Worm (Caenorhabditis elegans): ENCODE measurements around the gene nsph-3.1.
"Not testable (repeated sequence)": the region's sequence is repeated elsewhere in the genome, so short reads cannot be mapped to it uniquely, and the experiment has no call there.

Gene nsph-3.1

DNA sequence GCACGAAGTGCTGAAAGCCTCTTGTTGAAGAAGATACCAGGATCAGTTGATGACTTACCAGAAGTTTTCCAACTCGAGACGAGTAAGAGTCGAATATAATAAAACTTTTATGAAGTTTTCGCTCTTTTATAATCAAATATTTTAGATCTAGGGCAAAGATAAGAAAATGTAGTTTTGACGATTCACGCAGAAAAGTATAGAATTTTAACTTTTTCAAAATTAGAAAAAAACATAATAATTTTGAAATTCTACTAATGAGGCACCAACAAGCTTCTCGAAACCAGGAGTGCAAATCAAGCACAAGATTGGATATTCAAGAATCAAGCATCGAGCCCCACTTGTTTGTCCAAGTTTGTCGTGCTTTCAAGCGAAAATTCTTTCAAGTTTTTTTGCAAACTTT is 813 bp upstream of the nsph-3.1 start, which contains the start of gene Y69E1A.1:
Gene Y69E1A.1, minus strand, starts transcription at position 101 of the 400 bp plus-strand sequence.
- no peak for TF ChIP-seq lin-15B (tag; optimal IDR thresholded peaks at IDR 0.05)
- TF ChIP-seq eor-1 (tag; optimal IDR thresholded peaks at IDR 0.05), result no peak
- TF ChIP-seq zag-1 (tag; optimal IDR thresholded peaks at IDR 0.05), result no peak
- no peak for TF ChIP-seq nhr-11 (tag; optimal IDR thresholded peaks at IDR 0.05)
- no peak for TF ChIP-seq sea-2 (GFP tag; optimal IDR thresholded peaks at IDR 0.05)
- TF ChIP-seq mml-1 (tag; optimal IDR thresholded peaks at IDR 0.05), result no peak
- TF ChIP-seq nhr-28 (tag; optimal IDR thresholded peaks at IDR 0.05), result no peak
- TF ChIP-seq unc-62 (GFP tag; optimal IDR thresholded peaks at IDR 0.05), result no peak
- no peak for TF ChIP-seq fkh-2 (tag; optimal IDR thresholded peaks at IDR 0.05)
- no peak for TF ChIP-seq pqm-1 (tag; optimal IDR thresholded peaks at IDR 0.05)
- TF ChIP-seq mdl-1 (tag; optimal IDR thresholded peaks at IDR 0.05), result no peak
- TF ChIP-seq daf-12 (tag; optimal IDR thresholded peaks at IDR 0.05), result no peak
- TF ChIP-seq egl-27 (tag; optimal IDR thresholded peaks at IDR 0.05), result no peak
- no peak for TF ChIP-seq fos-1 (tag; optimal IDR thresholded peaks at IDR 0.05)
- no peak for TF ChIP-seq lsy-12 (tag; optimal IDR thresholded peaks at IDR 0.05)

DNA sequence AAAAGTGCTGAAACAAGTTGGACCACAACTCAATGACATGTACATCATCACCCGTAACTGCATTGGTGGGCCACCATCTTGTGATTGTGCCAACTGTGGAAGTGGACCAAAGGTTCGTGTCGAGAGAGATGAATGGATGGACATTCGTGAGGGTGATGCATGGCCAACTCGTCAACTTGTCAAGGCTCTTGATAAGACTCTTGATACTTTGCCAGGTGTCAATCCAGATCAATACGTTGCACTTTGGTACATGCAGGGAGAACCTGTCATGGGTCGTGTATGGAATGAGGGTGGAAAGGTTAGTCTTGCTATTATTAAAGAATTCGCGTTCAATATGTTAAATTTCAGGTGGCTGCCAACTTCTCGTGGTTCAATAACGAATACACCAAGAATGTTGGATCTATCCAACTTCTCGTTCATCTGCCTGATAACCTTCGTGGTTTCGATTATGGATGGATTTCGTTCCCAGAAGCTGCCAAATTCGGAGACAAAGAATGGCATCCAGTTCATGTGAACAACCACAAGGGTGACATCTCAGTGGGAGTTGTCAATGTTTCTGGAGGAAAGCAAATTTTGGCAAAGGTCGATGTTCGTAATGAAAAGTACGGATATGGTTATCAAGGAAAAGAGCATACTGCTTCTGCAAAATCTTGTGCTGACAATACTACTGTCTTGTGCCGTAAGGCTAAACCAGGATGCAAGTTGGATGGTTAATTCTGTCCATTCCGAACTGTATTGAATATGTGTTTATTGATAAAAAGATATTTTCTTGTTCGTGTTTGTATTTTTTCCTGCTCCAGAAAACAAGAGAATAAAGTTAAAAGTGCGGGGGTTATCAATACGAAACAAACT is 979 bp downstream of the nsph-3.1 start:
- TF ChIP-seq unc-39 (tag; optimal IDR thresholded peaks at IDR 0.05) (no peak), nhr-237 (tag; optimal IDR thresholded peaks at IDR 0.05) (no peak), nhr-12 (tag; optimal IDR thresholded peaks at IDR 0.05) (no peak), nhr-43 (tag; optimal IDR thresholded peaks at IDR 0.05; ENCODE audit: poor library complexity, severe bottlenecking) (peak; percentile 41)

DNA sequence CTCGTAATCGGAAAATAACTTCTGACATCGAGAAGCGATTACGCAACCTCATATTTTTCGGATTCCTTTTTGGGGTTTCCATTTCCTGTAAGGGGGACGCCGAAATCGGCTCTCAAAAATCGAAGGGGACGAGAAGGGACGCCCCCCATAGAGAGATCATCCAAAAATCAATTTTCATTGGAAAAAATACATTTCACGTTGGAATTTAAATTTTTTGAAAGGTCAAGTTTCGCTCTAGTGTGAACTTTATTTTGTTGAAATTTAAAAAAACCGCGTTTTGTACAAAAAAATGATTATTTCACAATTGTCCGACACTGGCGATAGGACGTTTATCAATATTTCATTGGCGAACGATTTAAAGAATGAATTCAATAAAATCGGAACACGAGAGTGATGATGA is 2.4 kb downstream of the nsph-3.1 start, which contains the start of gene Y69E1A.3:
Gene Y69E1A.3, plus strand, starts transcription at position 301 of the 400 bp plus-strand sequence.
- no peak for TF ChIP-seq nhr-11 (tag; optimal IDR thresholded peaks at IDR 0.05)
- no peak for TF ChIP-seq pha-4 (tag; optimal IDR thresholded peaks at IDR 0.05)

DNA sequence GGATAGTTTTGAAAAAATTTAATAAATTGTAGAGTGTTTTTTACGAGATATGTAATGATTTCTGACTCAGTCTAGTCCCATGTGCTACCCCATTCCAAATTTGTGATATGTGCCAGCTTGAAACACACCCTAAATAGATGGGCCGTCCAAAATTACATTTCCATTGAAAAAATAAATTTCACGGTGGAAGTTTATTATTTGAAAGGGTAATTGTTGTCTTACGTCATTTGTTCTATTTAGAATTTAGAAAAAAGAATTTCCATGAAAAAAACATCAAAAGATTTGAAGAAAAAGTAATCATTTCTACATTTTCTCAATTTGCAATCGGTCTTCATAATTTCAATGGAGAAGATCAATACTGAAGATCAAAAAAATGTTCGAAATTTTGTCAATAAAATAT is 5.3 kb downstream of the nsph-3.1 start, which contains the start of gene Y69E1A.4:
Gene Y69E1A.4, plus strand, starts transcription at position 301 of the 400 bp plus-strand sequence.
- TF ChIP-seq eor-1 (tag; optimal IDR thresholded peaks at IDR 0.05); nfya-1 (tag; optimal IDR thresholded peaks at IDR 0.05; ENCODE audit: insufficient read depth); ama-1 (optimal IDR thresholded peaks at IDR 0.05): not testable (repeated sequence)

DNA sequence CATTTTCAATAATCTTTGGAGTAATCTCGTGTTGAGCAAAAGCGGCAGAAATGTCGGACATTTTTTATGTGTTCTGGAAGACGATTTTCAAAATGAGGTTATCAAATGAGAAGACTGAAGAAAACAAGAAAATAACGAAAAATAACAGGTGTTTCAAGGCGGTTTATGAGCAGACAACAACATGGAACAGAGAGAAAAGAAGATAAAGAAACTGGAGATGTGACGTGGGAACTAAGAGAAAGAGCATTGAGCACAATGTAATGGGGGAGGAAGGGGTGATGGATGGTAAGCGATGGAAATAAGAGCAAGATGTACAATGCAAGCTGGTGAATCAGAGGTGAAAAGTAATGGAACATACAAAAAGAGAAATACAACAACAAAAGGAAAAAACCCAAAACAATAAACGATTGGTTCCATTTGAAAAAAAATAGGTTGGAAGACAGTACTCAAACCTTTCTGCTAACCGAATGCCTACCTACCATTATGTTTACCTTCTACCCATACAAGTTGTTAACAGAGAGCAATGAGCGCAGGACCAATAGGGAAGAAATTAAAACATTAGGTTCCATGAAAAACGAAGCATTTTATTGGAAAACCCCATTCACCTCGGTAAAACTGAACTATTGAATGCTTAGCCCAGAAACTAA is 8.1 kb downstream of the nsph-3.1 start, which contains the start of gene Y69E1A.5:
Gene Y69E1A.5, minus strand, starts transcription at position 73 of the 647 bp plus-strand sequence.
- no peak for TF ChIP-seq lin-39 (tag; optimal IDR thresholded peaks at IDR 0.05)
- TF ChIP-seq nhr-43 (tag; optimal IDR thresholded peaks at IDR 0.05; ENCODE audit: poor library complexity, severe bottlenecking), result no peak
- no peak for TF ChIP-seq ceh-82 (tag; optimal IDR thresholded peaks at IDR 0.05)
- TF ChIP-seq sea-2 (GFP tag; optimal IDR thresholded peaks at IDR 0.05), result no peak

DNA sequence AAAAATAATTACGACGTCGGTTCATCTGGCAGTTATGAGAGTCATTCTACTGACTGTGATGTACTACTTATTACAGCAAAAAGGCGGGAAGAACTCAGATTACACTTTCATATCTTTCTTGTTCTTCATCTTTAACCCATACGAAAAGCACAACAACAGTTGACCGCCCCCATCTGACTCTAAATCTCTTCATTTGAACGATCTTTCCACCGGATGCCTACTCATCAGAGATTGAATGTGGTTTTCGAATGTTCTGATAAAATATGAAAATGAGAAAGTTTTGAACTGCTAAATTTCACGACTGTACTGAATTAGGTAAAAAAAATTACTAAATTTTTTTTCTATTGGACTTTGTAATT is 8.6 kb downstream of the nsph-3.1 start, which contains the start of gene sri-19:
Gene sri-19, plus strand, starts transcription at position 143 of the 359 bp plus-strand sequence.
- TF ChIP-seq nhr-67 (tag; optimal IDR thresholded peaks at IDR 0.05) (no peak), nhr-43 (tag; optimal IDR thresholded peaks at IDR 0.05; ENCODE audit: poor library complexity, severe bottlenecking) (no peak), fkh-2 (tag; optimal IDR thresholded peaks at IDR 0.05) (no peak), tbx-2 (tag; optimal IDR thresholded peaks at IDR 0.05) (no peak), elt-3 (tag; optimal IDR thresholded peaks at IDR 0.05) (no peak), pqm-1 (tag; optimal IDR thresholded peaks at IDR 0.05) (no peak)

DNA sequence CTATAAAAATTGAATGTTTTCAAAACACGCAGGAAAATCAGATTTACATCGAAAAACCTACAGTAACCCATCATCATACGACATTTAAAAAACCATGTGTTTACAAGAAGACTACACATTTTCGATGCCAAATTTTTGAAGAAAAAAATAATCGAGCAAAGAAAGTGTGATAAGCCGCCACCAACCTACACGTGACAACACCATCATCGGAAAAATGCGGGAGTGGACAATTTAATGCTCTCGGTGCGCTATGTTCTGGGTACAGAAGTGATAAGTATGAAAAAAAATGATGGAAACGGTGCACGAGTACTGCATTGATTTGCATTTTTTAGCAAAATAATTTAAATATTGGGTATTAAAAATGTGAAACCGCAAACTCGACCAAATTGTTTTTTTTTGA is 15.1 kb downstream of the nsph-3.1 start:
- no peak for TF ChIP-seq daf-12 (tag; optimal IDR thresholded peaks at IDR 0.05)
- TF ChIP-seq nhr-76 (tag; optimal IDR thresholded peaks at IDR 0.05), result no peak
- peak; percentile 69 for TF ChIP-seq elt-2 (tag; optimal IDR thresholded peaks at IDR 0.05)
- TF ChIP-seq mdl-1 (tag; optimal IDR thresholded peaks at IDR 0.05), result no peak
- TF ChIP-seq zag-1 (tag; optimal IDR thresholded peaks at IDR 0.05), result no peak
- no peak for TF ChIP-seq jun-1 (tag; optimal IDR thresholded peaks at IDR 0.05)
- TF ChIP-seq pqm-1 (tag; optimal IDR thresholded peaks at IDR 0.05), result peak; percentile 45
- TF ChIP-seq ceh-28 (tag; optimal IDR thresholded peaks at IDR 0.05), result no peak
- TF ChIP-seq lin-15B (tag; optimal IDR thresholded peaks at IDR 0.05), result no peak
- no peak for TF ChIP-seq fkh-2 (tag; optimal IDR thresholded peaks at IDR 0.05)
- TF ChIP-seq nhr-67 (tag; optimal IDR thresholded peaks at IDR 0.05), result no peak
- no peak for TF ChIP-seq unc-62 (GFP tag; optimal IDR thresholded peaks at IDR 0.05)
- TF ChIP-seq egl-5 (tag; optimal IDR thresholded peaks at IDR 0.05), result no peak
- no peak for TF ChIP-seq hmg-11 (tag; optimal IDR thresholded peaks at IDR 0.05)
- TF ChIP-seq nhr-25 (tag; optimal IDR thresholded peaks at IDR 0.05), result no peak
- TF ChIP-seq fos-1 (tag; optimal IDR thresholded peaks at IDR 0.05), result no peak
- no peak for TF ChIP-seq ceh-82 (tag; optimal IDR thresholded peaks at IDR 0.05)
- no peak for TF ChIP-seq nhr-23 (tag; optimal IDR thresholded peaks at IDR 0.05)
- TF ChIP-seq R02D3.7 (tag; optimal IDR thresholded peaks at IDR 0.05), result no peak
- peak; percentile 24 for TF ChIP-seq pha-4 (tag; optimal IDR thresholded peaks at IDR 0.05)
- no peak for TF ChIP-seq egl-27 (tag; optimal IDR thresholded peaks at IDR 0.05)
- TF ChIP-seq nhr-11 (tag; optimal IDR thresholded peaks at IDR 0.05), result no peak
